Worm (Caenorhabditis elegans) whole organism, midembryonic: ENCODE measurements around the gene C40A11.4.

Experiments used
- T22C8.4 ChIP-seq: fragments of 200-800 bp; sonication (Bioruptor generic); IDR thresholded peaks from 2 replicates; pipeline ENCODE4 v1.3.6; 2022; ENCODE audit warnings: missing genetic modification characterization, missing compliant biosample characterization
- cog-1 ChIP-seq: sonication (generic microtip); optimal IDR thresholded peaks from 2 replicates; lab custom pipeline; 2016; ENCODE audit warnings: missing genetic modification characterization, missing compliant biosample characterization
- flt-1 ChIP-seq: fragments of 200-800 bp; sonication (Bioruptor generic); IDR thresholded peaks from 2 replicates; pipeline ENCODE4 v1.3.6; 2022; ENCODE audit warnings: missing genetic modification characterization, missing compliant biosample characterization
- klf-2 ChIP-seq: fragments of 200-800 bp; sonication (Bioruptor generic); conservative IDR thresholded peaks from 2 replicates; pipeline ENCODE4 v1.3.6; 2022; ENCODE audit warnings: missing genetic modification reagents, missing genetic modification characterization, missing compliant biosample characterization
- med-1 ChIP-seq: sonication (generic microtip); optimal IDR thresholded peaks from 2 replicates; lab custom pipeline; 2017; ENCODE audit warnings: missing genetic modification characterization, mild to moderate bottlenecking, missing compliant biosample characterization, antibody characterized with exemption, missing genetic modification reagents; ENCODE audit not compliant: insufficient read depth
- ref-1 ChIP-seq: fragments of 200-800 bp; sonication (Bioruptor generic); conservative IDR thresholded peaks from 2 replicates; pipeline ENCODE4 v1.3.6; 2022; ENCODE audit warnings: missing genetic modification reagents, missing genetic modification characterization, missing compliant biosample characterization
- tab-1 ChIP-seq: fragments of 200-800 bp; sonication (Bioruptor generic); IDR thresholded peaks from 2 replicates; pipeline ENCODE4 v1.3.6; 2022; ENCODE audit warnings: missing genetic modification characterization, missing compliant biosample characterization
- ztf-23 ChIP-seq: fragments of 200-800 bp; sonication (Bioruptor generic); IDR thresholded peaks from 2 replicates; pipeline ENCODE4 v1.3.6; 2022; ENCODE audit warnings: missing genetic modification reagents, missing genetic modification characterization, missing compliant biosample characterization
- ztf-29 ChIP-seq: fragments of 200-800 bp; sonication (Bioruptor generic); IDR thresholded peaks from 2 replicates; pipeline ENCODE4 v1.3.6; 2022; ENCODE audit warnings: missing genetic modification reagents, missing genetic modification characterization, missing compliant biosample characterization

The C40A11.4 gene

DNA sequence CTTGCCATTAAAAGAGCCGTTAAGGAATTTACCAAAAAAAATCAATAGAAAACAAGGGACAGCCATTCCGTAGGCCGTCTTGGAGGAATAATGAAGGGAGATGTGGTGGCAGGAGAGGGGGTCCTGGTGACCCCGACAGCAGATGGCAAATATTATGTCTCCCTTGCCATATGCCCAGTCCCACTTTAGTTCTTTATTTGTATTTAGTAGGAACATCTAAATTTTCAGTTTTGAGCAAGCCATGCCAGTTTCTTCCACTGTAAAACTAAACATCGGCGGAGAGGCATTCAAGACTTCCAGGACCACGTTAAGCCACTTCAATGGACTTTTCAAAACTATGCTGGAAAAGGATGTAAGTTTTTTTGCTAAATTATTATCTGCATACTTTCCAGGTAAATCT, at the start of gene C40A11.4:
TSS of gene C40A11.4 (plus strand) at position 188 of the 400 bp plus-strand sequence.
- TF ChIP-seq tab-1 = no peak
- TF ChIP-seq T22C8.4 (GFP tag; lab: Robert Waterston, UW) = peak; percentile 32; the same call in 1 of the 2 replicates
- no peak for TF ChIP-seq cog-1
- TF ChIP-seq klf-2 (GFP tag; lab: Robert Waterston, UW) = no peak
- no peak for TF ChIP-seq ztf-29
- no peak for TF ChIP-seq flt-1 (GFP tag; lab: Robert Waterston, UW)
- no peak for TF ChIP-seq ref-1

DNA sequence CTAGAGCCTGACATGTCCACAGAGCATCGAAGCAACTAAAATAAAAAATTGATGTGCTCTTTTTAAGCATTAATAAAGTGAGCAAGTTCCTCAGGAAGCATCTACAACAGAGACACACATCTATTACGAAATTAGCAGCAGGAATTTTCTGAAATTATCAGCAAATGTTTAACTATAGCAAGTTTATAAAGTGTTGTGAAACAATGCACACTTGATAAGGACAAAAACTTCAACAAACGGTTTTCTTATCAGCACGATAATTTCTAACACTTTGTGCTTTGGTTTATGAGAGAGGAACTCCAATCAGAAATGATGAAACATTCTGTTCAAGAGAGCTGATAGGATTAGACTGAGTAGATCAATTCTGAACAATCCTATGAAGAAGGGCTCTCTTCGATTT, 46.6 kb upstream of the C40A11.4 start, which contains the start of gene trpl-5:
TSS of gene trpl-5 (minus strand) at position 32 of the 400 bp plus-strand sequence.
- no peak for TF ChIP-seq klf-2 (GFP tag; lab: Robert Waterston, UW)

DNA sequence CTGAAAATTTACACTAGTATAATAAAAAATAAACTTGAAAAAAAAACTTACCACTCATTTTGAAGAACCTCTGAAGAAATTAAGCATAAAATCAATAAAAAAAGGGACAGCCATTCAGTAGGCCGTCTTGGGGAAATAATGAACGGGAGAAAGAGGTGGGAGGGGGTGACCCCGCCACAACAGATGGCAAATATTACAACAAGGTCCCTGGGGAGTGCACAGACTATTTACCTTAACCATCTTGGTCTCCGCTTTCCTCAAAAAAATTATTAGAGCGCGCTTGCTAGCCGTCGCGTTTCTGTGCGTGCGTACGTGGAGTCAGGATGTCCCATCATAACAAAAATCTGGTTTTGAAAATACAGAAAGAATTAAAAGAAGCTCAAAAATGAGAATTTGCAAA, 45.2 kb upstream of the C40A11.4 start, which contains the start of gene T16A1.10:
TSS of gene T16A1.10 (minus strand) at position 123 of the 400 bp plus-strand sequence.
- TF ChIP-seq flt-1 (GFP tag; lab: Robert Waterston, UW) = peak; percentile 50; the same call in 1 of the 2 replicates
- TF ChIP-seq med-1 = no peak

DNA sequence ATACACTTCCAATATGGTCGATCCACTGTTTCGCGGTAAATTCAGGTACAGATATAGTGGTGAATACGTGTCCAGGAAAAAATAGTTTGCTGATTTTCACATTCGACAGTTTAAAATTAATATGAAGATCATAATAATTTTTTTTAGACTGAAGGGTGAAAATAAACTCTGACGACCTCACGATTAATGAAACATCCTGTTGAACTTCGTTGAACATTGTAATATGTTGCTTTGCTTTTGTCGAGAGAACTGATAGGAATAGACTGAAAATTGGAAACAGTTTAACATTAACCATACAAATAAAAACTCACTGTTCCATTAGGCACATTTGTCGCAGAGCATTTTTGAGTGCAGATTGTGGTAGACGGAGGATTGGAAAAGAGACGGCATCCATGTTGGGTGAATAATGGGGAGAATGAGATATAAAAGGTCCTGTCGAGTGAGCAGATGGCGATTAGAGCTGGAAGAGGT, 43.7 kb upstream of the C40A11.4 start, which contains the start of gene fbxb-37:
TSS of gene fbxb-37 (minus strand) at position 421 of the 471 bp plus-strand sequence.
- TF ChIP-seq ztf-29 = no peak
- no peak for TF ChIP-seq ref-1
- TF ChIP-seq flt-1 (GFP tag; lab: Robert Waterston, UW) = no peak
- TF ChIP-seq tab-1 = no peak
- no peak for TF ChIP-seq klf-2 (GFP tag; lab: Robert Waterston, UW)
- TF ChIP-seq med-1 = no peak
- TF ChIP-seq T22C8.4 (GFP tag; lab: Robert Waterston, UW) = no peak
- no peak for TF ChIP-seq cog-1

DNA sequence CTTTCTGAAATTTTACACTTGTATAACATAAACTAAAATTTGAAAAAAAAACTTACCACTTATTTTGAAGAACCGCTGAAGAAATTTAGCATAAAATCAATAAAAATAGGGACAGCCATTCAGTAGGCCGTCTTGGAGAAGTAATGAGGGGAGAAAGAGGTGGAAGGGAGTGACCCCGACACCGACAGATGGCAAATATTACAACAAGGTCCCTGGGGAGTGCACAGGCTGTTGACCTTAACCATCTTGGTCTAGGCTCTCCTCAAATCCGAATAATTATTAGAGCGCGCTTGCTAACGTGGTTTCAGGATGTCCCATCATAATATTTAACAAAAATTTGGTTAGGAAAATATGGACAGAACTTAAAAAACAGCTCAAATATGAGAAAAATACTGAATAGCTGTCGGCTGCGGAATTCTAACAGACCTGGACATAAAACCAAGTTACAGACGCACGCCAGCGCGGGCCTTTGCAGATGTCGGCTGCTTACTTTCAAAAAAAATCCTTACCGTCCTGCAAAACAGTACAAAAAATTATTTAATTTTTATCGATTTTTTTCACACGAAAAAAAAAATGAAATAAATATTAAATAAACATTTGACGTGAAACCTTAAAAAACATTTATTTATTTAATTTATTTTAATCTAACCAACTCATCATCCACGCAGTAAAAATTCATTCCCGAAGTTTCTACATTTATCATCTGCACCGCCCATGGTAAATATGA, 42.1 kb upstream of the C40A11.4 start, which contains the start of gene T16A1.2:
TSS of gene T16A1.2 (plus strand) at position 677 of the 727 bp plus-strand sequence.
- no peak for TF ChIP-seq flt-1 (GFP tag; lab: Robert Waterston, UW)
- TF ChIP-seq med-1 = no peak
- no peak for TF ChIP-seq T22C8.4 (GFP tag; lab: Robert Waterston, UW)
- TF ChIP-seq ztf-29 = no peak

DNA sequence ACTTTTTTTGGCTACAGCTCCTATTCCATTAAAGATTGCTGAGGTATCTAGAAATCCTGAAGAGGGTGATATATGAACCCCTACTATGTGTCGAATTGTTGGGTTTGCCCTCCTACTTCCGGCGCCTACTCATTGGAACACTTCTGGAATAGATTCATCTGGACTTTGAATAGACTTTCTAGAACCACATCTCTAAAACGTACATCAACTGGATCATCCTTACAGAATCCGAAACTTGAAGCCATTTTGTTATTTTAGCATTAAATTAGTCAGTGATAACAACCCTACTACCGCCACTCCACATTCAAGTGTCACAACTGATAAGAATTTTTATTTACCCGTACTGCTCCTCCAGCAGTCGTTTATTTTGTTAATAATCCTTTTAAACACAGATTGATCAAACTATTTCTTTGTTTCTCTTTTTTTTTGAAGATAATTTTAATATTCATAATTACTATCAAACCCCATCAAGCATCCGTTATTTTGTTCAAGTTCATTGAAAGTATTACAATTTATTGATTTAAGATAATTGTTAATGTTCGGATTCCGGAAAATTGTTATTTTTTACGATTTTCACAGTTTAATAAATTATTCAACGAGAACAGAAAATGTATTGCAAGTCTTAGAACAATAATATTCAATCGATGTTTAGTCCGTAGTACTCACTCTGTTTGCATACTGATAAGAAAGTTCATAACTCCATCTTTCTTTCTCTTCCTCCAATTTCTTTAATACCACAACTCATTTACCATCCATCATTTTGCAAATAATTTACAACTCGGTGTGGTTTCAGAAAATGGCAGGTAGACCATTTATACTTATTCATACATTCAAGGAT, 37.9 kb upstream of the C40A11.4 start, which contains the start of gene math-42:
TSS of gene math-42 (plus strand) at position 788 of the 838 bp plus-strand sequence.
- no peak for TF ChIP-seq ref-1
- TF ChIP-seq ztf-29 = no peak
- TF ChIP-seq med-1 = no peak
- TF ChIP-seq klf-2 (GFP tag; lab: Robert Waterston, UW) = no peak
- no peak for TF ChIP-seq flt-1 (GFP tag; lab: Robert Waterston, UW)
- no peak for TF ChIP-seq cog-1
- no peak for TF ChIP-seq tab-1
- TF ChIP-seq ztf-23 (GFP tag; lab: Robert Waterston, UW) = no peak
- TF ChIP-seq T22C8.4 (GFP tag; lab: Robert Waterston, UW) = no peak

DNA sequence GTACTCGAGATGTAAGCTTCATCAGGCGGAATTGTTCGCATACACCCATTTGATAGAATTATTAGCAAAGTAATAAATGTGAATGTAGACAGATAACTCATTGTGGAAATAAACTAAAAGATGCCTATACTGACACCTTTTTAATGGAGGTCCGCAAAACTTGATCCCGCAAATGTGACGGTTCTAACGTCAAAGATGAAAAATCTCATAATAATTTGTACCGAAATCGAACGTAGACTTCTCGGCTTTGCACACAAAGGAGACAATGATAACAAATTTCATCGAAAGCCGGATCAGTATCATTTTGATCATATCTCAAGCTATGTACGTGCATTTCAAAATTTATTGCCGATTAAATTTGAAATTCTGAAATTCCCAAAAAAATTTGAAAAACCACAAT, 28.9 kb upstream of the C40A11.4 start, which contains the start of gene R52.4:
TSS of gene R52.4 (minus strand) at position 101 of the 400 bp plus-strand sequence.
- TF ChIP-seq ztf-23 (GFP tag; lab: Robert Waterston, UW) = no peak
- no peak for TF ChIP-seq klf-2 (GFP tag; lab: Robert Waterston, UW)
- TF ChIP-seq ref-1 = no peak
- TF ChIP-seq med-1 = no peak
- no peak for TF ChIP-seq cog-1

DNA sequence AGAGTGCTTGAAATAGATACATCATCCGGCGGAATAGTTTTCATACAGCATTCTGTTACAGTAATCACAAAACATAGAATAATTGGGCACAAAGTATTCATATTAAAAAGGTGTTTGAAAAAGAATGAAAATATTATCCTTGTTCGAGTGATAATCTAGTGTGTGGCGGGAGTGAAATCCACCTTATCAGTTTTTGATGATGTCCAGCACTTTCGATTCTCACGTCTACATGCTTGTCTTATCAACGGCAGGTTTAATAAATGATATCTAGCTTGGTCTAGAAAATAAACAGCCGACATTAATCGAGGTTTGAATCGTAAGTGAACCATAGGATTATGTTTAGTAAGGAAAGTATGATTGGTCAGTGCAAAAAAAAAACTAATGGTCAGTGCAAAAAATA, 27.3 kb upstream of the C40A11.4 start, which contains the start of gene R52.5:
TSS of gene R52.5 (minus strand) at position 101 of the 400 bp plus-strand sequence.
- TF ChIP-seq T22C8.4 (GFP tag; lab: Robert Waterston, UW) (no peak), cog-1 (no peak), med-1 (no peak), tab-1 (no peak), klf-2 (GFP tag; lab: Robert Waterston, UW) (no peak), ref-1 (no peak), flt-1 (GFP tag; lab: Robert Waterston, UW) (no peak), ztf-29 (no peak), ztf-23 (GFP tag; lab: Robert Waterston, UW) (no peak)

DNA sequence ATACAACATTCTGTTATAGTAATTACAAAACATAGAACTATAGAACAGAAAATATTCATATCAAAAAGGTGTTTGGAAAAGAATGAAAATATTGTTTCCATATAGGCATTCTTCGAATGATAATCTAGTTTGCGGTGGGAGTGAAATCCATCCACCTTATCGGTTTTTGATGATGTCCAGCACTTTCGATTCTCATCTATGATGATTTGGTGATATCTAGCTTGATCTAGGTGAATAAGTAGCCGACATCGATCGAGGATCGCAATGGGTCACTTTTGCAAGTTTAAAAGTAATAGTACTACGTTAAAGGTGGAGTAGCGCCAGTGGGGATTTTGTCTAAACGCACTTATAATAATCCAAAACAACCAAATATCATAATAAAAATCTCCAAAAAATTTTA, 24.3 kb upstream of the C40A11.4 start, which contains the start of gene R52.6:
TSS of gene R52.6 (minus strand) at position 101 of the 400 bp plus-strand sequence.
- no peak for TF ChIP-seq klf-2 (GFP tag; lab: Robert Waterston, UW)
- TF ChIP-seq ztf-29 = no peak
- TF ChIP-seq ztf-23 (GFP tag; lab: Robert Waterston, UW) = no peak
- no peak for TF ChIP-seq T22C8.4 (GFP tag; lab: Robert Waterston, UW)
- TF ChIP-seq flt-1 (GFP tag; lab: Robert Waterston, UW) = no peak
- TF ChIP-seq med-1 = no peak
- no peak for TF ChIP-seq ref-1
- no peak for TF ChIP-seq tab-1
- TF ChIP-seq cog-1 = no peak

DNA sequence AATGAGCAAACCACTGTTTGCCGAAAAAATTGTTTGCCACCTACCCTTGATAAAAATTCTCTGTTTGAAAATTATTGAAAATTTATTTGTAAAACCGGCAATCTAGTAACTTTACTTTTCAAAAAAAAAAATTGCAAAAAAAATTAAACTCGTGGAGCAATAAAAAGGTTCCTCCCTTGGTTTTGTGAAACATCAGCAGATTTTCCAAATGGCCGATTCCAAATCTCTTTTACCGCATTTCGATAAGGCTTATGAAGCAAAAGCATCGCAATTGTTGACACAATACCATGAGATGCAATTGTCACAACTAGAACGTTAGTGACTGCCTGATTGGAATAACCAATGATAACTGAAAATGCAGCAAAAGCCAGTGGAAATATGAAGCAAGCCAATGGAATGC, 22.7 kb upstream of the C40A11.4 start:
- TF ChIP-seq cog-1 = no peak
- TF ChIP-seq klf-2 (GFP tag; lab: Robert Waterston, UW) = no peak
- TF ChIP-seq ztf-23 (GFP tag; lab: Robert Waterston, UW) = no peak
- no peak for TF ChIP-seq ztf-29
- TF ChIP-seq med-1 = no peak
- no peak for TF ChIP-seq flt-1 (GFP tag; lab: Robert Waterston, UW)
- TF ChIP-seq T22C8.4 (GFP tag; lab: Robert Waterston, UW) = no peak
- TF ChIP-seq ref-1 = no peak
- no peak for TF ChIP-seq tab-1
